Worm (Caenorhabditis elegans) whole organism, L4 larva: ENCODE results near the gene K10B4.3.

Experiments used
- ZK337.2 ChIP-seq: fragments of 200-800 bp; sonication (Bioruptor generic); IDR thresholded peaks from 2 replicates; pipeline ENCODE4 v1.3.6; 2022; ENCODE audit warnings: missing genetic modification reagents, missing genetic modification characterization, missing compliant biosample characterization
- ZK546.5 ChIP-seq, 2 experiments: sonication (generic microtip); optimal IDR thresholded peaks; 2 replicates each; lab custom pipeline; 2017; ENCODE audit warnings: missing biosample characterization in 2 of 2, missing genetic modification characterization in 2 of 2
- aly-2 ChIP-seq: sonication (generic microtip); optimal IDR thresholded peaks from 2 replicates; lab custom pipeline; 2018; ENCODE audit warnings: missing biosample characterization, missing genetic modification characterization
- ama-1 ChIP-seq: fragments of 150-350 bp; optimal IDR thresholded peaks from 2 replicates; lab custom pipeline; 2014; ENCODE audit warnings: inconsistent platforms, mixed read lengths
- egl-27 ChIP-seq: sonication (generic microtip); optimal IDR thresholded peaks from 3 replicates; lab custom pipeline; 2017; ENCODE audit warnings: missing biosample characterization, missing genetic modification reagents, missing genetic modification characterization
- lin-39 ChIP-seq: fragments of 150-350 bp; optimal IDR thresholded peaks from 2 replicates; lab custom pipeline; 2014; ENCODE audit warnings: missing biosample characterization, missing genetic modification reagents, missing genetic modification characterization
- nhr-237 ChIP-seq: sonication (generic microtip); optimal IDR thresholded peaks from 2 replicates; lab custom pipeline; 2017; ENCODE audit warnings: missing biosample characterization, missing genetic modification characterization
- unc-62 ChIP-seq, 3 experiments: fragments of 150-350 bp in 1 of 3; sonication (generic microtip); optimal IDR thresholded peaks in 2 of 3; peaks in 1 of 3; 1 replicate in 1 of 3; 2 replicates in 2 of 3; lab custom pipeline; 2014 to 2017; ENCODE audit warnings: missing biosample characterization in 3 of 3, missing genetic modification characterization in 3 of 3, missing genetic modification reagents in 3 of 3, missing genotype in 1 of 3

DNA sequence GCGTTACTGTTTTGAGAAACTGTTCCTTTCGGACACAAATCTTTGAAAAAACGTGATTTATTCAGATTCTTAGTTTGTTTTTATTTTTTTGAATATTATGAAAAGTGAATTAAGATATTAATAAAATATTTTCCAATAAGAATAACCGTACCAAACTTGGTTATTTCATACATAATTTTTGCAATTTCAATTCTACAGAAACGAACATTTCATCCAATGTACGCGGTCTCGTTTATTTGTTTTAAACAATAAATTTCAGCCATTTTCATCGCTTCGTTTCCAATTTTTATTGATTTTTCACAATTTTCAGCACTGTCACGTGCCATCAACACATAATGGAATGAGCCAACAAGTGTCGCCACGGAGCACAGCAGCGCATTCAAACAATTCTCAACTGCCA, 25.9 kb upstream of the K10B4.3 start, which contains the start of gene T25D3.4:
- no peak for TF ChIP-seq lin-39 (tag; lab: Kevin White, UChicago)
- no peak for TF ChIP-seq nhr-237 (tag; lab: Kevin White, UChicago)
- TF ChIP-seq ama-1 (lab: Kevin White, UChicago), result no peak
- TF ChIP-seq egl-27 (tag; lab: Kevin White, UChicago), result no peak
- no peak for TF ChIP-seq ZK546.5 (tag; optimal IDR thresholded peaks at IDR 0.05; lab: Kevin White, UChicago)
- TF ChIP-seq ZK337.2, result no peak
- no peak for TF ChIP-seq unc-62 (GFP tag; optimal IDR thresholded peaks at IDR 0.05 in 1 of 2; lab: Kevin White, UChicago)
- no peak for TF ChIP-seq unc-62 (tag; optimal IDR thresholded peaks at IDR 0.05; lab: Kevin White, UChicago)
- no peak for TF ChIP-seq aly-2
